Worm (Caenorhabditis elegans) whole organism, early embryonic: Measurements from ENCODE around the gene F27D9.7.
"Not testable (repeated sequence)": the region's sequence is repeated elsewhere in the genome, so short reads cannot be mapped to it uniquely, and the experiment has no call there.

ENCODE experiments used
- B0310.2 ChIP-seq: sonication (generic microtip); optimal IDR thresholded peaks from 2 replicates; lab custom pipeline; 2016; ENCODE audit warnings: mild to moderate bottlenecking, missing genetic modification characterization, missing compliant biosample characterization
- F13C5.2 ChIP-seq: sonication (generic microtip); optimal IDR thresholded peaks from 2 replicates; lab custom pipeline; 2017; ENCODE audit warnings: mild to moderate bottlenecking, missing genetic modification characterization, inconsistent platforms, missing compliant biosample characterization
- aly-1 ChIP-seq: sonication (generic microtip); optimal IDR thresholded peaks from 2 replicates; lab custom pipeline; 2016; ENCODE audit warnings: missing genetic modification characterization, missing compliant biosample characterization
- ama-1 ChIP-seq: fragments of 150-350 bp; optimal IDR thresholded peaks from 2 replicates; lab custom pipeline; 2014
- ceh-13 ChIP-seq: fragments of 200-800 bp; sonication (Bioruptor generic); optimal IDR thresholded peaks from 2 replicates; lab custom pipeline; 2018; ENCODE audit warnings: mild to moderate bottlenecking, missing genetic modification characterization, missing compliant biosample characterization
- ceh-36 ChIP-seq: sonication (generic microtip); optimal IDR thresholded peaks from 2 replicates; lab custom pipeline; 2016; ENCODE audit warnings: missing genetic modification characterization, inconsistent platforms, missing compliant biosample characterization
- ets-7 ChIP-seq: sonication (generic microtip); optimal IDR thresholded peaks from 2 replicates; lab custom pipeline; 2016; ENCODE audit warnings: missing genotype, missing genetic modification characterization, missing compliant biosample characterization
- flt-1 ChIP-seq: fragments of 200-800 bp; sonication (Bioruptor generic); IDR thresholded peaks from 2 replicates; pipeline ENCODE4 v1.3.6; 2022; ENCODE audit warnings: missing genetic modification characterization, missing compliant biosample characterization
- hmbx-1 ChIP-seq: sonication (generic microtip); optimal IDR thresholded peaks from 2 replicates; lab custom pipeline; 2016; ENCODE audit warnings: mild to moderate bottlenecking, missing genetic modification characterization, missing compliant biosample characterization
- hmg-4 ChIP-seq: fragments of 200-800 bp; sonication (Bioruptor generic); optimal IDR thresholded peaks from 2 replicates; lab custom pipeline; 2018; ENCODE audit warnings: mild to moderate bottlenecking, missing genetic modification characterization, missing compliant biosample characterization
- hnd-1 ChIP-seq: sonication (generic microtip); optimal IDR thresholded peaks from 2 replicates; lab custom pipeline; 2016; ENCODE audit warnings: missing genetic modification characterization, missing compliant biosample characterization
- pes-1 ChIP-seq: fragments of 200-800 bp; sonication (Bioruptor generic); IDR thresholded peaks from 2 replicates; pipeline ENCODE4 v1.3.6; 2022; ENCODE audit warnings: missing genetic modification reagents, missing genetic modification characterization, missing compliant biosample characterization
- scrt-1 ChIP-seq: fragments of 200-800 bp; sonication (Bioruptor generic); IDR thresholded peaks from 2 replicates; pipeline ENCODE4 v1.3.6; 2022; ENCODE audit warnings: missing genetic modification characterization, missing compliant biosample characterization
- sea-1 ChIP-seq: fragments of 200-800 bp; sonication (Bioruptor generic); conservative IDR thresholded peaks from 2 replicates; pipeline ENCODE4 v1.3.6; 2022; ENCODE audit warnings: missing genetic modification characterization, missing compliant biosample characterization
- tbx-11 ChIP-seq: fragments of 200-800 bp; sonication (Bioruptor generic); IDR thresholded peaks from 2 replicates; pipeline ENCODE4 v1.3.6; 2022; ENCODE audit warnings: missing genetic modification characterization, missing compliant biosample characterization
- tbx-37 ChIP-seq: fragments of 200-800 bp; sonication (Bioruptor generic); conservative IDR thresholded peaks from 2 replicates; pipeline ENCODE4 v1.3.6; 2022; ENCODE audit warnings: missing genetic modification reagents, missing genetic modification characterization, missing compliant biosample characterization
- tra-4 ChIP-seq: sonication (generic microtip); optimal IDR thresholded peaks from 2 replicates; lab custom pipeline; 2017; ENCODE audit warnings: missing genetic modification characterization, missing compliant biosample characterization

F27D9.7 gene

DNA sequence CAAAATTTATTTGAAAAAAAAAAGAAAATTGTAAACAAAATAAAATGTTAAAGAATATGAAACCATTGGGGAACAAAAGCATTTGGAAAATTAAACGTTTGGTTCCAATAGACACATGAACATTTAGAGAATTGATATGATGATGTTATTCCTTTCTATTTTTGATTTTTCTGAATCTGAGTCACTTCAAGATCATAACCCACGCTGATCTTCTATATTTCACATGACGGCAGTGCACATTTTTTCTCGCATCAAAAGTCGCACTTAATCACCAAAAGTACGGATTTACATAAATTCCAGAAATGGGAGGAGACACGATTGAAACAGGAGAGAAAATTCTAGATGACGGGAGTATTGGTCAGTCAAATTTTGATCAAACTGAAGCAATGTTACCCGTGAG is 2.1 kb upstream of the F27D9.7 start, which contains the start of gene F27D9.2:
F27D9.2 (plus strand) TSS at position 301 of the 400 bp plus-strand sequence.
- TF ChIP-seq tbx-37 (GFP tag; lab: Robert Waterston, UW), result no peak
- TF ChIP-seq tra-4 (tag; lab: Kevin White, UChicago), result no peak
- TF ChIP-seq hnd-1 (tag; lab: Kevin White, UChicago), result no peak

DNA sequence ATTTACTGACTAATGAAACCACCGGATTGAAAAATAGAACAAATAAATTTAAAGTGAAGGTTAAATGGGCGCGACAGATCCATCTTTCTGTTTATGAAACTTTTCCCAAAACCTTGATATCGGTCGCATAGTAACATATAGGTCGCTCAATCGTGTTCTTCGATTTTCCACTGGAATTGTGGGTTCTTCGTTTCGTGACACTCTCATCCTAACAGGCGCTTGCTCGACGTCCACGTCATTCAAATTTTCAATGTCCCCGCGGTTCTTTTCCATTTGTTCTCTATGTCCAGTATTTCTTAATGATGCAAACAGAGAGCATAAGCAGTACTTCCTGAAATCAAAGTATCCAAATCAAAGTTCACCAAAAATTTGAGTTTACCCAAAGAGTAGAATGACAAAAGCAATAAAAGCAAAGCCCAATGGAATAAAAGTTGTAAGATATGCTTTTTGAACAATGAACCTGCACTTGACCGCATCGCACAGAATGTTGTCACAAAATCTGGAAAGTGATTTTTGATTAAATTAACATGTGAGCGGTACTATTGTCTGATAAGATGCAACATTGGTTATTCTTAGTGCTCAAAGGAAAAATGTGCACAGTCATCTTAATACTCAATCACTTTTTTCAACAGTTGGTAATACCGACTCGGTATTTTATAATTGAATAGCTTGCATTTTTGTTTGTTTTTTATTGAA is 3.0 kb downstream of the F27D9.7 start, which contains the start of gene F27D9.13:
F27D9.13 (minus strand) TSS at position 51 of the 696 bp plus-strand sequence.
- TF ChIP-seq ets-7 (tag; lab: Kevin White, UChicago) (no peak), B0310.2 (no peak), ceh-36 (tag; lab: Kevin White, UChicago) (no peak), tra-4 (tag; lab: Kevin White, UChicago) (no peak), sea-1 (GFP tag; lab: Robert Waterston, UW) (no peak), tbx-37 (GFP tag; lab: Robert Waterston, UW) (no peak), hnd-1 (tag; lab: Kevin White, UChicago) (no peak), pes-1 (GFP tag; lab: Robert Waterston, UW) (no peak), scrt-1 (no peak), F13C5.2 (tag; lab: Kevin White, UChicago) (no peak), ama-1 (lab: Kevin White, UChicago) (no peak), aly-1 (tag; lab: Kevin White, UChicago) (no peak), flt-1 (GFP tag; lab: Robert Waterston, UW) (no peak), tbx-11 (GFP tag; lab: Robert Waterston, UW) (no peak)

DNA sequence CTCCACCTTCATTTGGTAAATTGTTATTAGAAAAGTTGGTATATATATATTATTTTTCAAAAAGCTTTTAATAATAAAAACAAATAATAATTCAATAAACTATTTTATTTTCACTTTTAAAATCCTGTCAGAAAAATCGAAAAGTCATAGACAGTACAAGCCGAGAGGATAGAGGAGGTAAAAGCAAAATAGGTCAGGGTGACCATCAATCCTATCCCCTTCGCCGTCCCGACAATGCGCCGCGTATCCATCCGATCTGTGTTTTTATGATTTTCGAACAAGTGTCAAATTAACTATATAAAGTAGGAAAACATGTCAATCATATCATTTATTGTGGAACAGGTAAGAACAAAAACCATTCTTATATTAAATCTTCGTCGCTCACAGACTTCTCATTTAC is 5.2 kb downstream of the F27D9.7 start:
- no peak for TF ChIP-seq tbx-37 (GFP tag; lab: Robert Waterston, UW)
- no peak for TF ChIP-seq tra-4 (tag; lab: Kevin White, UChicago)
- no peak for TF ChIP-seq hmg-4 (GFP tag; lab: Kevin White, UChicago)
- no peak for TF ChIP-seq scrt-1
- no peak for TF ChIP-seq ama-1 (lab: Kevin White, UChicago)
- TF ChIP-seq flt-1 (GFP tag; lab: Robert Waterston, UW), result no peak
- TF ChIP-seq pes-1 (GFP tag; lab: Robert Waterston, UW), result no peak
- no peak for TF ChIP-seq sea-1 (GFP tag; lab: Robert Waterston, UW)
- no peak for TF ChIP-seq ceh-13 (GFP tag; lab: Kevin White, UChicago)
- no peak for TF ChIP-seq hmbx-1
- no peak for TF ChIP-seq F13C5.2 (tag; lab: Kevin White, UChicago)
- no peak for TF ChIP-seq aly-1 (tag; lab: Kevin White, UChicago)
- TF ChIP-seq ets-7 (tag; lab: Kevin White, UChicago), result no peak
- TF ChIP-seq B0310.2, result no peak
- no peak for TF ChIP-seq tbx-11 (GFP tag; lab: Robert Waterston, UW)
- no peak for TF ChIP-seq ceh-36 (tag; lab: Kevin White, UChicago)

DNA sequence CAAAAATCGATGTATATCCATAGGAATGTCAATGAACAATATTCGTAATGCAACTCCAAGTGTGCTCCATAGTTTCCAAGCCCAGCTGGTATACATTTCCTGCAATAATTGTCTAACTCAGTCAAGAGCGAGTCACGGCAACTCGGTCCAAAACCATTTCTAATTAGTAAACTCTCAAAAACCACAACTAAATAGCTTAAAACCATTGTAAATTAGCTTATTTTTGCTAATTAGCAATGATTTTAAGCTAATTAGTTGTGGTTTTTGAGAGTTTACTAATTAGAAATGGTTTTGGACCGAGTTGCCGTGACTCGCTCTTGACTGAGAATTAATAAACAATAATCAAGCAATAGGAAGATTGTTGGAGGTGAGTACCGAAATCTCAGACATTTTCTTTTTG is 5.7 kb downstream of the F27D9.7 start, which contains the start of gene dhs-29:
dhs-29 (minus strand) TSS at position 101 of the 400 bp plus-strand sequence.
- TF ChIP-seq ceh-36, hnd-1, aly-1 (tag; lab: Kevin White, UChicago): not testable (repeated sequence)

DNA sequence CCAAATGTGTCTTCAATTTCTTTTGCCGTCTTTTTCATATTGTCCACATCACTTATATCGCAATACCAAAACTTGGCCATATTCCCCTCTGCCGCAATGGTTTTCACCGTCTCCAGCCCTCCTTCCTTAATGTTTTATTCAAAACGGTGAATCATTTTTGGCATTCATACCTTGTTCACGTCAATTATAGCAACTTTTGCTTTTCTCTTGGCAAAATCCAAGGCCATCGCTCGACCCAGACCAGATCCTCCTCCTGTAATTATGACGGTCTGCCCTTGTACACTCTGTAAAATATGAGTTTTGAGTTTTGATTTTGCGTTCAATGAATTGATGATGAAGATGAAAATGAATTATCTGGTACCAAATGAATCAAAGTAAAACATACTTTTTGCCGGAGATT is 6.1 kb downstream of the F27D9.7 start:
- TF ChIP-seq tbx-11 (GFP tag; lab: Robert Waterston, UW) (no peak), hmbx-1 (no peak), F13C5.2 (tag; lab: Kevin White, UChicago) (no peak), hnd-1 (tag; lab: Kevin White, UChicago) (no peak), tra-4 (tag; lab: Kevin White, UChicago) (no peak), ets-7 (tag; lab: Kevin White, UChicago) (no peak)

DNA sequence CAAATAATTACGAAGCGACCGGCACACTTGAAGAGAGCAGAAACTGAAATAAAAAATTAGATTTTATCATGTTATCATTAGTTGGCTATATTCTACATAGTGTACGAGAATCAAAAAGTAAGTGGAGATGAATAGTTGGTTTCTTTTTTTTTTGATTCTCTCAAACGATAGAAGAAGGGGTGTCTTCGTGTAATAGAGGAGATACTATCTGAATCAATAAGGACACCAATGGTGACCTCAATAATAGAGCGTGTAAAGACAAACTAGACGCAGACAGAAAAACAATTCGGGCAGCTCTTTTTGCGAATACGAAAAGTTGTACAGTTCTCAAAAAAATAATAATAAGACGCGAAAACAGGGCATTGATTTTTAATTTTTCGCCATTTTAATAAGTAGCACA is 8.0 kb downstream of the F27D9.7 start:
- TF ChIP-seq aly-1 (tag; lab: Kevin White, UChicago), result no peak
- TF ChIP-seq ama-1 (lab: Kevin White, UChicago), result no peak
- TF ChIP-seq pes-1 (GFP tag; lab: Robert Waterston, UW), result no peak
- TF ChIP-seq B0310.2, result no peak
- TF ChIP-seq tbx-37 (GFP tag; lab: Robert Waterston, UW), result no peak
- TF ChIP-seq ceh-13 (GFP tag; lab: Kevin White, UChicago), result no peak

DNA sequence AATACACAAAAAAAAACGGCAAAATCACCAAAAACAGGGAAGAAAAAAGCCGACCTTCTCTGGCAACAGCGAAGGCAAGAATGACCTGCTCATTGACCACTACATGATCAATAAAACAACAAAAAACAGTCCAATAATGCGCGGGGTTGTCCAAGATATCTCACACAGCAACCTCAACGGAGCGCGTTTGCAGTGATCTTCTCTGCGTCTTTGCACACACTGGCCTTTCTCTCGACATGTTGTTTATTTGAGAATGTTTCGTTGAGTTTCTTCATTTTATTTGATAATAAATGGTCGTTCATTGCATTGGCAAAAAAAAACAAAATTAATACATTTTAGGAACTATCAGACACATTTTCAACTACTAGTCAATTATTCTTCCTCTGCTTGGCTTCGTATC is 8.9 kb downstream of the F27D9.7 start:
- TF ChIP-seq ceh-13 (GFP tag; lab: Kevin White, UChicago) (no peak), B0310.2 (no peak), ama-1 (lab: Kevin White, UChicago) (no peak), hnd-1 (tag; lab: Kevin White, UChicago) (no peak), hmg-4 (GFP tag; lab: Kevin White, UChicago) (no peak), aly-1 (tag; lab: Kevin White, UChicago) (no peak)

DNA sequence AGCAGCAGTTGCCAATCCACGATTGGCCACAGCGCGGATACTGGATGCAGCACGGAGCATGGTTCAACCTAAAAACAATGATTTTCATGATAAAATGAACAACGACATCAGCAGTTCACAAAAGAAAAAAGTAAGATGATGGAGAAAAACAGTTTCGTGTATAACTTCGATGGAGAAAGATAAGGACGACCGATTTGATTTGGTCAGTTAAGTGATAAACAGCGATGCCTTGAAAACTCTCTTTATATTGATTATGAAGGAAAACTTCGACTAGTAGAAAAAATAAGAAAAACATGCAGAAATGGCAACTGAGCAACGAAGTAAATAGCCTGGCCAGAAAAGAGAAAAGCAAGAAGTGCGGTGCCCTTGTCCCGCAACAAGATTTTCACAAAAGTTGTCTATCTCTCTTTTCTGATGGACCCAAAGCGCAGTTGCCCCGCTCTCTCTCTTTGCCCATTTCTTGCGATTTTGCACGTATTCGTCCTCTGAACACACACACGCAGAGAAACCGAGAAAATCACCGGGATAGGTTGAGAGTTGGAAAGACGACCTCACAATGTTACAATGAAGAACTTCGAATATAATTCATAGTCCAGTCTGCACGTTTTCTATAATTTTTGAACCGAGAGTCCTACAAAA is 9.5 kb downstream of the F27D9.7 start, which contains the start of gene pcca-1:
pcca-1 (minus strand) TSS at position 68 of the 639 bp plus-strand sequence.
- TF ChIP-seq hnd-1 (tag; lab: Kevin White, UChicago) (no peak), B0310.2 (no peak), tbx-37 (GFP tag; lab: Robert Waterston, UW) (no peak), hmbx-1 (no peak), F13C5.2 (tag; lab: Kevin White, UChicago) (no peak), tra-4 (tag; lab: Kevin White, UChicago) (no peak), pes-1 (GFP tag; lab: Robert Waterston, UW) (no peak), ama-1 (lab: Kevin White, UChicago) (no peak), aly-1 (tag; lab: Kevin White, UChicago) (no peak), ceh-36 (tag; lab: Kevin White, UChicago) (no peak), tbx-11 (GFP tag; lab: Robert Waterston, UW) (no peak), sea-1 (GFP tag; lab: Robert Waterston, UW) (no peak), ceh-13 (GFP tag; lab: Kevin White, UChicago) (no peak), ets-7 (tag; lab: Kevin White, UChicago) (no peak), hmg-4 (GFP tag; lab: Kevin White, UChicago) (no peak), scrt-1 (no peak), flt-1 (GFP tag; lab: Robert Waterston, UW) (no peak)
